Fruit fly (Drosophila melanogaster): Measurements from ENCODE around the gene CG14692.

- TF ChIP-seq insv (optimal IDR thresholded peaks at IDR 0.05) (no peak), psq (optimal IDR thresholded peaks at IDR 0.05) (no peak), Myc (optimal IDR thresholded peaks at IDR 0.05) (no peak), Sin3A (optimal IDR thresholded peaks at IDR 0.05) (no peak)
Measured at dm6 chr3R:10792604-10793003, 11.2 kb downstream of the CG14692 start, which contains the start of gene CG14687.

All from Kc167 (cell line).